Worm (Caenorhabditis elegans) whole organism, L2 larva: ENCODE data around the gene Y48C3A.14.

Source experiments
- C34F6.9 ChIP-seq: fragments of 150-350 bp; optimal IDR thresholded peaks from 2 replicates; lab custom pipeline; 2014; ENCODE audit warnings: missing biosample characterization, missing genetic modification characterization
- F13H6.1 ChIP-seq: sonication (generic microtip); optimal IDR thresholded peaks from 2 replicates; lab custom pipeline; 2016; ENCODE audit warnings: missing genetic modification characterization, missing compliant biosample characterization
- R02D3.7 ChIP-seq: fragments of 150-350 bp; optimal IDR thresholded peaks from 2 replicates; lab custom pipeline; 2014; ENCODE audit warnings: missing biosample characterization, missing genetic modification characterization
- Y55F3AM.14 ChIP-seq: fragments of 200-800 bp; sonication (Bioruptor generic); optimal IDR thresholded peaks from 2 replicates; lab custom pipeline; 2018; ENCODE audit warnings: mild to moderate bottlenecking, missing genetic modification characterization, missing compliant biosample characterization
- ZK546.5 ChIP-seq: sonication (generic microtip); optimal IDR thresholded peaks from 2 replicates; lab custom pipeline; 2017; ENCODE audit warnings: missing biosample characterization, missing genetic modification characterization
- alr-1 ChIP-seq: fragments of 150-350 bp; optimal IDR thresholded peaks from 2 replicates; lab custom pipeline; 2014; ENCODE audit warnings: missing biosample characterization, missing genetic modification characterization
- aly-2 ChIP-seq: fragments of 150-350 bp; optimal IDR thresholded peaks from 2 replicates; lab custom pipeline; 2014; ENCODE audit warnings: missing biosample characterization, missing genetic modification characterization
- ama-1 ChIP-seq: fragments of 150-350 bp; optimal IDR thresholded peaks from 2 replicates; lab custom pipeline; 2018; ENCODE audit warnings: inconsistent platforms
- blmp-1 ChIP-seq: sonication (generic microtip); optimal IDR thresholded peaks from 2 replicates; lab custom pipeline; 2017; ENCODE audit warnings: missing genetic modification characterization, mild to moderate bottlenecking, missing compliant biosample characterization, antibody characterized with exemption, moderate library complexity; ENCODE audit not compliant: insufficient read depth
- ceh-16 ChIP-seq: fragments of 150-350 bp; optimal IDR thresholded peaks from 2 replicates; lab custom pipeline; 2014; ENCODE audit warnings: missing biosample characterization, missing genetic modification characterization
- ceh-82 ChIP-seq: fragments of 150-350 bp; optimal IDR thresholded peaks from 2 replicates; lab custom pipeline; 2014; ENCODE audit warnings: missing biosample characterization, missing genetic modification characterization
- crh-2 ChIP-seq: sonication (generic microtip); optimal IDR thresholded peaks from 2 replicates; lab custom pipeline; 2017; ENCODE audit warnings: missing biosample characterization, missing genetic modification characterization
- dmd-4 ChIP-seq: sonication (generic microtip); optimal IDR thresholded peaks from 2 replicates; lab custom pipeline; 2017; ENCODE audit warnings: missing biosample characterization, missing genetic modification characterization
- egl-27 ChIP-seq: sonication (generic microtip); optimal IDR thresholded peaks from 3 replicates; lab custom pipeline; 2017; ENCODE audit warnings: missing biosample characterization, missing genetic modification reagents, missing genetic modification characterization
- elt-1 ChIP-seq: fragments of 150-350 bp; optimal IDR thresholded peaks from 2 replicates; lab custom pipeline; 2014; ENCODE audit warnings: missing biosample characterization, missing genetic modification characterization
- elt-3 ChIP-seq: sonication (generic microtip); optimal IDR thresholded peaks from 2 replicates; lab custom pipeline; 2017; ENCODE audit warnings: missing biosample characterization, missing genetic modification characterization
- fos-1 ChIP-seq: fragments of 150-350 bp; optimal IDR thresholded peaks from 2 replicates; lab custom pipeline; 2014; ENCODE audit warnings: missing biosample characterization, missing genetic modification characterization
- gmeb-1 ChIP-seq: fragments of 150-350 bp; optimal IDR thresholded peaks from 2 replicates; lab custom pipeline; 2014; ENCODE audit warnings: missing biosample characterization, missing genetic modification characterization
- lin-11 ChIP-seq: fragments of 150-350 bp; sonication (generic microtip); optimal IDR thresholded peaks from 2 replicates; lab custom pipeline; 2014; ENCODE audit warnings: missing biosample characterization, missing genetic modification characterization, inconsistent platforms, mixed read lengths
- lin-13 ChIP-seq: fragments of 150-350 bp; optimal IDR thresholded peaks from 2 replicates; lab custom pipeline; 2014; ENCODE audit warnings: missing biosample characterization, missing genetic modification reagents, missing genetic modification characterization
- mab-5 ChIP-seq: fragments of 150-350 bp; optimal IDR thresholded peaks from 2 replicates; lab custom pipeline; 2014; ENCODE audit warnings: missing biosample characterization, missing genetic modification characterization
- mbf-1 ChIP-seq: sonication (generic microtip); optimal IDR thresholded peaks from 2 replicates; lab custom pipeline; 2017; ENCODE audit warnings: missing biosample characterization, missing genetic modification characterization
- mdl-1 ChIP-seq, 2 experiments: fragments of 150-350 bp in 1 of 2; sonication (generic microtip) in 1 of 2; optimal IDR thresholded peaks; 2 replicates each; lab custom pipeline; 2017; ENCODE audit warnings: missing biosample characterization in 2 of 2, missing genetic modification characterization in 2 of 2
- nhr-10 ChIP-seq: sonication (generic microtip); optimal IDR thresholded peaks from 2 replicates; lab custom pipeline; 2017; ENCODE audit warnings: missing biosample characterization, missing genetic modification characterization
- nhr-11 ChIP-seq: fragments of 150-350 bp; optimal IDR thresholded peaks from 2 replicates; lab custom pipeline; 2014; ENCODE audit warnings: missing biosample characterization, missing genetic modification characterization
- nhr-12 ChIP-seq: fragments of 150-350 bp; optimal IDR thresholded peaks from 2 replicates; lab custom pipeline; 2014; ENCODE audit warnings: missing biosample characterization, missing genetic modification characterization
- nhr-129 ChIP-seq: fragments of 150-350 bp; optimal IDR thresholded peaks from 2 replicates; lab custom pipeline; 2014; ENCODE audit warnings: missing biosample characterization, missing genetic modification characterization
- nhr-21 ChIP-seq: fragments of 150-350 bp; optimal IDR thresholded peaks from 2 replicates; lab custom pipeline; 2014; ENCODE audit warnings: missing biosample characterization, missing genetic modification characterization
- nhr-237 ChIP-seq: fragments of 150-350 bp; optimal IDR thresholded peaks from 2 replicates; lab custom pipeline; 2014; ENCODE audit warnings: missing biosample characterization, missing genetic modification characterization
- nhr-25 ChIP-seq: fragments of 150-350 bp; sonication (generic microtip); optimal IDR thresholded peaks from 3 replicates; lab custom pipeline; 2014; ENCODE audit warnings: missing biosample characterization, missing genetic modification characterization
- nhr-77 ChIP-seq: fragments of 150-350 bp; optimal IDR thresholded peaks from 2 replicates; lab custom pipeline; 2014; ENCODE audit warnings: missing biosample characterization, missing genetic modification characterization
- peb-1 ChIP-seq: fragments of 150-350 bp; optimal IDR thresholded peaks from 2 replicates; lab custom pipeline; 2014; ENCODE audit warnings: missing biosample characterization, missing genetic modification characterization
- sem-4 ChIP-seq: fragments of 150-350 bp; optimal IDR thresholded peaks from 2 replicates; lab custom pipeline; 2014; ENCODE audit warnings: missing biosample characterization, missing genetic modification reagents, missing genetic modification characterization
- skn-1 ChIP-seq: sonication (generic microtip); optimal IDR thresholded peaks from 2 replicates; lab custom pipeline; 2017; ENCODE audit warnings: missing biosample characterization, missing genetic modification characterization
- sma-3 ChIP-seq: sonication (generic microtip); optimal IDR thresholded peaks from 2 replicates; lab custom pipeline; 2016; ENCODE audit warnings: missing genetic modification reagents, missing genetic modification characterization, missing compliant biosample characterization
- snpc-4 ChIP-seq: fragments of 150-350 bp; optimal IDR thresholded peaks from 2 replicates; lab custom pipeline; 2014; ENCODE audit warnings: missing biosample characterization, missing genetic modification characterization
- unc-55 ChIP-seq: fragments of 150-350 bp; sonication (generic microtip); optimal IDR thresholded peaks from 3 replicates; lab custom pipeline; 2014; ENCODE audit warnings: missing biosample characterization, missing genetic modification reagents, missing genetic modification characterization
- ztf-1 ChIP-seq: fragments of 200-800 bp; sonication (Bioruptor generic); conservative IDR thresholded peaks from 2 replicates; pipeline ENCODE4 v1.3.6; 2022; ENCODE audit warnings: missing genetic modification characterization, missing compliant biosample characterization
- ztf-11 ChIP-seq: sonication (generic microtip); optimal IDR thresholded peaks from 2 replicates; lab custom pipeline; 2017; ENCODE audit warnings: missing biosample characterization, missing genetic modification characterization
- ztf-4 ChIP-seq: fragments of 150-350 bp; optimal IDR thresholded peaks from 2 replicates; lab custom pipeline; 2014; ENCODE audit warnings: missing biosample characterization, missing genetic modification characterization

The Y48C3A.14 gene

ce11 chrII:13369231-13369630 is 20.3 kb upstream of the Y48C3A.14 start, which contains the start of gene Y48C3A.20 (continued):
- TF ChIP-seq snpc-4 (peak; percentile 73), lin-13 (GFP tag; lab: Kevin White, UChicago) (peak; percentile 69)

ce11 chrII:13376112-13376511 is 13.4 kb upstream of the Y48C3A.14 start, which contains the start of gene Y48C3A.12:
Gene Y48C3A.12 (plus strand): TSS chrII:13376412.
- TF ChIP-seq gmeb-1 (tag; lab: Kevin White, UChicago), result no peak
- no peak for TF ChIP-seq lin-13 (GFP tag; lab: Kevin White, UChicago)
- TF ChIP-seq R02D3.7 (tag; lab: Kevin White, UChicago), result no peak
- no peak for TF ChIP-seq ceh-82 (tag; lab: Kevin White, UChicago)
- no peak for TF ChIP-seq mbf-1 (tag; lab: Kevin White, UChicago)
- TF ChIP-seq ztf-11 (tag; lab: Kevin White, UChicago), result no peak
- no peak for TF ChIP-seq ZK546.5 (tag; lab: Kevin White, UChicago)
- TF ChIP-seq ceh-16 (tag; lab: Kevin White, UChicago), result no peak
- no peak for TF ChIP-seq dmd-4
- TF ChIP-seq nhr-12 (tag; lab: Kevin White, UChicago), result no peak
- TF ChIP-seq Y55F3AM.14 (GFP tag; lab: Kevin White, UChicago), result no peak
- TF ChIP-seq nhr-11 (tag; lab: Kevin White, UChicago), result no peak
- TF ChIP-seq mab-5 (tag; lab: Kevin White, UChicago), result no peak
- TF ChIP-seq ama-1 (lab: Kevin White, UChicago), result no peak
- TF ChIP-seq blmp-1 (tag; lab: Kevin White, UChicago), result no peak
- TF ChIP-seq, all 48 proteins: peak for 0

DNA sequence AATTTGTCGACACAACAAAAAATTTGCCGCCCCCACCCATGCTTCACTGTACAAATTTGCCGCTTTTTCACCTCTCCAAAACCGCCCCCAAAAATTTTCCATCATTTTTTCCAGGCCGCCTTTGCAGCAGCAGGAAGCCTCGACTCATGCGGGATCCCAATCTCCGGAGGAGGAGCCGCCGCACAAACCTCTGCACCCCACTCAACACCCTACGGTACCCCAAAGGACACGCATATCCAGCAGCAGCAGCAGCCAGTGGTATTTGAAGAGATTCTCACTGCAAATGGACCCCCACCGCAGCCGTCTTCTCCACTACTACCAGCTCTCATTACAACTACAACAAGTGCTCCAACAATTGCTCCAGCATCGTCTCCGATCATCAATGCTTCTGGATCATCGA is 6.5 kb upstream of the Y48C3A.14 start:
- TF ChIP-seq C34F6.9 (tag; lab: Kevin White, UChicago), result no peak
- TF ChIP-seq mab-5 (tag; lab: Kevin White, UChicago), result no peak
- TF ChIP-seq nhr-21 (tag; lab: Kevin White, UChicago), result no peak
- TF ChIP-seq lin-11, result no peak
- no peak for TF ChIP-seq ztf-11 (tag; lab: Kevin White, UChicago)
- TF ChIP-seq nhr-10 (tag; lab: Kevin White, UChicago), result no peak
- no peak for TF ChIP-seq elt-3
- TF ChIP-seq skn-1 (tag; lab: Kevin White, UChicago), result no peak
- TF ChIP-seq ama-1 (lab: Kevin White, UChicago), result no peak
- no peak for TF ChIP-seq peb-1 (tag; lab: Kevin White, UChicago)
- TF ChIP-seq F13H6.1 (tag; lab: Kevin White, UChicago), result no peak
- TF ChIP-seq ztf-4 (tag; lab: Kevin White, UChicago), result no peak

DNA sequence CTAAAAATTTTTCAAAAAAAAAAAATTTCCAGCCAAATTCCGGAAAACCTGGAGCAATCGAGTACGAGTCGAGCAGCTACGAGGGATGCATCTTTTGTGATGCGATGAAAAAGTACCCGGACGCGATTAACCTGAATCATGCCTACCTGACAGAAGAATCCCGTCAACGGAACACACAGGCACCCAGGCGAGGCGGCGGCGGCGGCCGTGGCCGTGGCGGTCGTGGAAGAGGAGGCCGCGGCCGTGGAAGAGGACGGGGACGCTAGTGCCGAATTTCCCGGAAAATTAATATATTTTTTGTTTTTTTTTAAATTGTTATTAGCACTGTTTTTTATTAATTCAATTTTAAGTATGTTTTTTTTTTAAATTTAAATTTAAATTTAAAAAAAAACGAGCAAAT is 12.0 kb downstream of the Y48C3A.14 start:
- no peak for TF ChIP-seq crh-2
- no peak for TF ChIP-seq skn-1 (tag; lab: Kevin White, UChicago)
- TF ChIP-seq Y55F3AM.14 (GFP tag; lab: Kevin White, UChicago), result no peak
- no peak for TF ChIP-seq mdl-1 (tag; optimal IDR thresholded peaks at IDR 0.05; lab: Kevin White, UChicago)
- TF ChIP-seq lin-13 (GFP tag; lab: Kevin White, UChicago), result no peak
- TF ChIP-seq nhr-129 (tag; lab: Kevin White, UChicago), result no peak
- no peak for TF ChIP-seq ztf-1 (GFP tag; lab: Robert Waterston, UW)
- no peak for TF ChIP-seq sma-3
- no peak for TF ChIP-seq sem-4
- no peak for TF ChIP-seq mab-5 (tag; lab: Kevin White, UChicago)
- TF ChIP-seq R02D3.7 (tag; lab: Kevin White, UChicago), result no peak
- TF ChIP-seq nhr-11 (tag; lab: Kevin White, UChicago), result no peak
- TF ChIP-seq ama-1 (lab: Kevin White, UChicago), result no peak
- TF ChIP-seq C34F6.9 (tag; lab: Kevin White, UChicago), result no peak
- TF ChIP-seq fos-1 (tag; lab: Kevin White, UChicago), result no peak

DNA sequence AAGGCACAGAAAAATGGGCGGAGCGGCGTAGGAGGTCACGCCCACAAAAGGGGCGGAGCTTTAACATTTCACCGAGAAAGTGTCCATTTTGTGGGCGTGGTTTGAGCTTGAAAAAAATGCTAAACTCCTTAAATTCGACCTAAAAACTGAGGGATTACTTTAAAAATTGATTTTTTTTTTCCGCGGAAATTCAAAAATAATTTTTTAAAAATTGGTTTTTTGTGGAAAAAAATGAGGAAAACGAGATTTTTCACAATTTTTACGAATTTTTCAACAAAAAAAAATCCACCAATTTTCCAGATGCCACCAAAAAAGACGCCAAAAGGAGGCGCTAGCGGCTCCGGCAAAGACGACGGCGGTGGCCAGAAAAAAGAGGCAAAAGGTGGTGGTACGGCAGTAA is 13.1 kb downstream of the Y48C3A.14 start, which contains the start of gene pinn-4:
Gene pinn-4, plus strand, starts transcription at position 301 of the 400 bp plus-strand sequence.
- TF ChIP-seq nhr-129 (tag; lab: Kevin White, UChicago) (no peak), skn-1 (tag; lab: Kevin White, UChicago) (no peak), elt-1 (tag; lab: Kevin White, UChicago) (no peak), aly-2 (tag; lab: Kevin White, UChicago) (no peak), egl-27 (tag; lab: Kevin White, UChicago) (no peak), nhr-21 (tag; lab: Kevin White, UChicago) (no peak), nhr-11 (tag; lab: Kevin White, UChicago) (no peak), unc-55 (GFP tag; lab: Kevin White, UChicago) (no peak), mbf-1 (tag; lab: Kevin White, UChicago) (no peak), alr-1 (tag; lab: Kevin White, UChicago) (no peak), ztf-4 (tag; lab: Kevin White, UChicago) (no peak), crh-2 (no peak), nhr-25 (tag; lab: Kevin White, UChicago) (no peak), blmp-1 (tag; lab: Kevin White, UChicago) (no peak), nhr-237 (tag; lab: Kevin White, UChicago) (no peak), sem-4 (no peak), ZK546.5 (tag; lab: Kevin White, UChicago) (no peak), nhr-77 (tag; lab: Kevin White, UChicago) (no peak), sma-3 (no peak)
